Worm (Caenorhabditis elegans): ENCODE data around the gene nhr-140.

Gene nhr-140

DNA sequence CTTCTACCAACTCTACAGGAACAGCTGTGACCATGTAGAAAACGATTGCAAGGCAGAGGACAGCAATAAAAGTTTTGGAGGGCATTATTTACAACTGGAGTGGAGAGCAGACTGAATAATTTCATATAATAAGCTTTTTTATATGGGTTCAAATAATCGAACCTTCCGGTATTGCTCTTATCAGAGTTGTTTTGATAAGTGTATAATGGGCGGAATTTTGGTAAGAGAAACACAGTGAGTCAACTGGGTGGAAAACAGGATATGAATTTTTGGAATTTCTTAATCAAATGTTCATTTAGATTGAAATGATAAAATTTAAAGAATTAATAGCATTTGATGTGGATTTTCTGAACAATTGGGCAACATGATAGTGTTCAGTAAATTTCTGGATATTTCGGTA, 39.7 kb downstream of the nhr-140 start, which contains the start of gene Y57E12B.11:
Gene Y57E12B.11 (minus strand): TSS at position 101 of the 400 bp plus-strand sequence.
- TF ChIP-seq unc-55 (GFP tag; optimal IDR thresholded peaks at IDR 0.05), result no peak
- no peak for TF ChIP-seq fkh-10 (GFP tag; optimal IDR thresholded peaks at IDR 0.05)
- TF ChIP-seq ceh-45 (GFP tag; IDR thresholded peaks at IDR 0.05), result no peak
- no peak for TF ChIP-seq unc-3 (GFP tag; conservative IDR thresholded peaks at IDR 0.05)
- TF ChIP-seq unc-3 (tag; optimal IDR thresholded peaks at IDR 0.05), result no peak
- no peak for TF ChIP-seq dmd-4 (tag; optimal IDR thresholded peaks at IDR 0.05; ENCODE audit: borderline replicate concordance)
- TF ChIP-seq sdc-2 (tag; optimal IDR thresholded peaks at IDR 0.05), result no peak
- no peak for TF ChIP-seq ceh-6 (GFP tag; optimal IDR thresholded peaks at IDR 0.05)

DNA sequence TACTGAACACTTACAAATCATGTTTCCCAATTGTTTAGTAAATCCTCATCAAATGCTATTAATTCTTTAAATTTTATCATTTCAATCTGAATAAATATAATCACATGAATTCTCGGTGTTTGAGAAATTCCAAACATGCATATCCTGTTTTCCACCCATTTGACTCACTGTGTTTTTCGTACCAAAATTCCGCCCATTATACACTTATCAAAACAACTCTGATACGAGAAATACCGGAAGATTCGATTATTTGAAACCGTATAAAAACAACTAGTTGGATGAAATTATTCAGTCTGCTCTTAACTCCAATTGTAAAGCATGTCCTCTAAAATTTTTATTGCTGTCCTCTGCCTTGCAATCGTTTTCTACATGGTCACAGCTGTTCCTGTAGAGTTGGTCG, 41.3 kb downstream of the nhr-140 start, which contains the start of gene Y57E12B.1:
Gene Y57E12B.1 (plus strand): TSS at position 301 of the 400 bp plus-strand sequence.
- TF ChIP-seq hlh-6 (tag; optimal IDR thresholded peaks at IDR 0.05) (no peak), ceh-31 (tag; optimal IDR thresholded peaks at IDR 0.05) (no peak), pax-1 (tag; optimal IDR thresholded peaks at IDR 0.05) (no peak), unc-3 (GFP tag; conservative IDR thresholded peaks at IDR 0.05) (no peak), unc-3 (tag; optimal IDR thresholded peaks at IDR 0.05) (no peak), ceh-2 (tag; optimal IDR thresholded peaks at IDR 0.05) (no peak), pat-9 (tag; optimal IDR thresholded peaks at IDR 0.05) (no peak), ama-1 (optimal IDR thresholded peaks at IDR 0.05) (no peak)

ce11 chrV:6947442-6947841, 42.0 kb downstream of the nhr-140 start, which contains the start of gene Y57E12B.4:
Gene Y57E12B.4, minus strand, starts transcription at chrV:6947542.
- TF ChIP-seq hlh-6 (tag; optimal IDR thresholded peaks at IDR 0.05) (no peak), ama-1 (optimal IDR thresholded peaks at IDR 0.05) (no peak), T23F11.4 (GFP tag; optimal IDR thresholded peaks at IDR 0.05) (no peak), ceh-48 (tag; optimal IDR thresholded peaks at IDR 0.05) (no peak), dve-1 (tag; optimal IDR thresholded peaks at IDR 0.05) (no peak), pqm-1 (tag; optimal IDR thresholded peaks at IDR 0.05) (no peak), npax-4 (tag; optimal IDR thresholded peaks at IDR 0.05) (no peak), pat-9 (tag; optimal IDR thresholded peaks at IDR 0.05) (no peak), sdc-2 (tag; optimal IDR thresholded peaks at IDR 0.05) (no peak), ceh-9 (tag; optimal IDR thresholded peaks at IDR 0.05) (no peak), unc-3 (GFP tag; conservative IDR thresholded peaks at IDR 0.05) (no peak), unc-3 (tag; optimal IDR thresholded peaks at IDR 0.05) (no peak), hlh-30 (tag; optimal IDR thresholded peaks at IDR 0.05; ENCODE audit: insufficient read depth) (no peak)
